Fruit fly (Drosophila melanogaster) S2 (cell line): ENCODE measurements around the gene spn-E.

Experiments
- CG8478 ChIP-seq: fragments of >200 bp; optimal IDR thresholded peaks from 2 replicates; lab custom pipeline; 2018
- CTCF ChIP-seq, 2 experiments: fragments of >200 bp; optimal IDR thresholded peaks; 2 replicates each; lab custom pipeline; 2018

DNA sequence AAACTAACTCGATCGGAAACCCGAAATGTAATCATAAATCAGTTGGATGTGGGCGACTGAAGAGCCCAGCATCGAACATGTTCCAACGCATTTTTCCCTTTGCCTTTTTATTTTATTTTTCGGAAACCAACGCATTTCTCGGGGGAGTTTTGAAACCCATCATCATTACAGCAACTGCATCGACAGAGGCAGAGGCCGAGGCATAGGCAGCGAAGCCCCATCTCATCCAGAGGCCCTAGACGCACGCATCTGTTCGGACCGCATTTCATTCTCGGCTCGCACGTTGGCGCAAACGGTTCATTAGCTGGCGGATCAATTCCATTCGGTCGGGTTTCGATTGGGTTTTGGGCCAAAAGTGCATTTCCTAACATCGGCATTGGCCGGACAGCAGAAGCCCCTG is 11.7 kb upstream of the spn-E start, which contains the start of gene CG4576:
- no peak for TF ChIP-seq CTCF (optimal IDR thresholded peaks at IDR 0.05; lab: Kevin White, UChicago)
- TF ChIP-seq CG8478 (lab: Kevin White, UChicago) = no peak
